Fruit fly (Drosophila melanogaster): ENCODE results near the gene CG7142.

DNA sequence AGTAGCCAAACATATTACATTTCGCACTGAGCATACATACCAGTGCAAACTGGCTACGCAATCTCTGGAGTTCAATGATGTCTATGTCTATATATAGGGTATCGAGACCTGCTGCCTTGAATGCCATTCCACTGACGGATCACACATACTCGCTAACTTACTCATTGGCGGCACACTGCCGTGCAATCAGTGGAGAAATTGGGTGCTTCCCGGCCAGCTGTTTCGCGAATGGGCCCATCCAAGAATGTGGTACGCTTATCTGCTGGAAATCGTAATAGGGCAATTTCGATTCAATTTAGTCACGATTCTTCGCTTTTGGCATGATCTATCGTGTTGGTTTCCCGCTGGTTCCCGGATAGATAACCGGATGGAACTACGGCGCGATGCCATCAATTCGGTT is 811 bp upstream of the CG7142 start:
- TF ChIP-seq CG11762 (GFP tag; optimal IDR thresholded peaks at IDR 0.05; ENCODE audit: insufficient read depth) (no peak), cyc (GFP tag; optimal IDR thresholded peaks at IDR 0.05) (no peak), vri (GFP tag; optimal IDR thresholded peaks at IDR 0.05) (no peak), Hr39 (GFP tag; optimal IDR thresholded peaks at IDR 0.05) (no peak), CG8319 (GFP tag; optimal IDR thresholded peaks at IDR 0.05) (no peak), fd85E (GFP tag; optimal IDR thresholded peaks at IDR 0.05) (no peak), Gug (GFP tag; IDR thresholded peaks at IDR 0.05) (no peak), CG6854 (GFP tag; optimal IDR thresholded peaks at IDR 0.05) (no peak), CG9139 (GFP tag; optimal IDR thresholded peaks at IDR 0.05) (no peak), Sox14 (GFP tag; optimal IDR thresholded peaks at IDR 0.05) (no peak)
